Fruit fly (Drosophila melanogaster) whole organism, embryonic: ENCODE data around the gene Cip4.
A peak's percentile ranks its signal among the peaks of the same experiment; 100 is the strongest.

ENCODE experiments used
- ATbp ChIP-seq: fragments of 200-800 bp; sonication (Bioruptor generic); optimal IDR thresholded peaks from 2 replicates; lab custom pipeline; 2017; ENCODE audit warnings: missing biosample characterization, mild to moderate bottlenecking, missing genetic modification characterization, missing genetic modification reagents
- Atf-2 ChIP-seq: fragments of 200-800 bp; sonication (Bioruptor generic); optimal IDR thresholded peaks from 2 replicates; lab custom pipeline; 2016; ENCODE audit warnings: missing biosample characterization, missing genetic modification characterization
- Blimp-1 ChIP-seq: fragments of 200-800 bp; sonication (Bioruptor generic); optimal IDR thresholded peaks from 3 replicates; lab custom pipeline; 2018; ENCODE audit warnings: missing biosample characterization, missing genetic modification characterization, mild to moderate bottlenecking, moderate library complexity, missing genetic modification reagents
- CG10431 ChIP-seq: fragments of 200-800 bp; sonication (Bioruptor generic); optimal IDR thresholded peaks from 3 replicates; lab custom pipeline; 2018; ENCODE audit warnings: missing biosample characterization, mild to moderate bottlenecking, missing genetic modification characterization
- CG1233 ChIP-seq: fragments of 200-800 bp; sonication (Bioruptor generic); optimal IDR thresholded peaks from 4 replicates; lab custom pipeline; 2018; ENCODE audit warnings: missing biosample characterization, mild to moderate bottlenecking, missing genetic modification characterization
- CG14441 ChIP-seq: fragments of 200-800 bp; sonication (Bioruptor generic); IDR thresholded peaks from 2 replicates; pipeline ENCODE4 v1.3.6; 2022; ENCODE audit warnings: missing biosample characterization, missing genetic modification characterization
- CG16779 ChIP-seq: fragments of 200-800 bp; sonication (Bioruptor generic); IDR thresholded peaks from 2 replicates; pipeline ENCODE4 v1.3.6; 2022; ENCODE audit warnings: missing biosample characterization, missing genetic modification characterization
- CG17359 ChIP-seq: fragments of 200-800 bp; sonication (Bioruptor generic); optimal IDR thresholded peaks from 3 replicates; lab custom pipeline; 2018; ENCODE audit warnings: missing biosample characterization, mild to moderate bottlenecking, missing genetic modification characterization, moderate library complexity
- CG17802 ChIP-seq: fragments of 200-800 bp; sonication (Bioruptor generic); optimal IDR thresholded peaks from 2 replicates; lab custom pipeline; 2018; ENCODE audit warnings: missing biosample characterization, mild to moderate bottlenecking, missing genetic modification characterization, moderate library complexity
- CG30403 ChIP-seq: fragments of 200-800 bp; sonication (Bioruptor generic); optimal IDR thresholded peaks from 3 replicates; lab custom pipeline; 2016; ENCODE audit warnings: missing biosample characterization, missing genetic modification characterization
- CG31441 ChIP-seq: fragments of 200-800 bp; sonication (Bioruptor generic); IDR thresholded peaks from 2 replicates; pipeline ENCODE4 v1.3.6; 2022; ENCODE audit warnings: missing biosample characterization, missing genetic modification characterization
- CG3838 ChIP-seq: fragments of 200-800 bp; sonication (Bioruptor generic); optimal IDR thresholded peaks from 3 replicates; lab custom pipeline; 2016; ENCODE audit warnings: missing biosample characterization, missing genetic modification characterization
- CG5180 ChIP-seq: fragments of 200-800 bp; sonication (Bioruptor generic); optimal IDR thresholded peaks from 3 replicates; lab custom pipeline; 2017; ENCODE audit warnings: missing biosample characterization, missing genetic modification characterization, mild to moderate bottlenecking, moderate library complexity, missing genetic modification reagents
- CG6175 ChIP-seq: fragments of 200-800 bp; sonication (Bioruptor generic); IDR thresholded peaks from 3 replicates; pipeline ENCODE4 v1.3.6; 2022; ENCODE audit warnings: missing biosample characterization, missing genetic modification characterization
- CG7372 ChIP-seq: fragments of 200-800 bp; sonication (Bioruptor generic); IDR thresholded peaks from 2 replicates; pipeline ENCODE4 v1.3.6; 2022; ENCODE audit warnings: missing biosample characterization, missing genetic modification characterization
- CG9932 ChIP-seq: fragments of 200-800 bp; sonication (Bioruptor generic); IDR thresholded peaks from 2 replicates; pipeline ENCODE4 v1.3.6; 2022; ENCODE audit warnings: missing biosample characterization, missing genetic modification characterization
- Camta ChIP-seq: fragments of 200-800 bp; sonication (Bioruptor generic); optimal IDR thresholded peaks from 2 replicates; lab custom pipeline; 2016; ENCODE audit warnings: missing biosample characterization, missing genetic modification characterization
- Dbx ChIP-seq: fragments of 200-800 bp; sonication (Bioruptor generic); IDR thresholded peaks from 3 replicates; pipeline ENCODE4 v1.3.6; 2022; ENCODE audit warnings: missing biosample characterization, missing genetic modification characterization
- Dfd ChIP-seq, 2 experiments: fragments of >200 bp; optimal IDR thresholded peaks; 2 replicates each; lab custom pipeline; 2017; ENCODE audit warnings: missing biosample characterization in 2 of 2, missing genetic modification characterization in 2 of 2
- H2.0 ChIP-seq: fragments of 200-800 bp; sonication (Bioruptor generic); IDR thresholded peaks from 2 replicates; pipeline ENCODE4 v1.3.6; 2022; ENCODE audit warnings: missing biosample characterization, missing genetic modification characterization
- Hr51 ChIP-seq, 2 experiments: fragments of 200-800 bp; sonication (Bioruptor generic); optimal IDR thresholded peaks; 2 replicates in 1 of 2; 3 replicates in 1 of 2; lab custom pipeline; 2016 to 2018; ENCODE audit warnings: missing biosample characterization in 2 of 2, missing genetic modification characterization in 2 of 2, mild to moderate bottlenecking in 1 of 2, moderate library complexity in 1 of 2
- Med ChIP-seq: fragments of 200-800 bp; sonication (Bioruptor generic); peaks from one replicate; lab custom pipeline; 2016; ENCODE audit warnings: missing biosample characterization, missing genetic modification characterization, mild to moderate bottlenecking, inconsistent platforms, moderate library complexity
- Oaz ChIP-seq: fragments of 200-800 bp; sonication (Bioruptor generic); IDR thresholded peaks from 2 replicates; pipeline ENCODE4 v1.3.6; 2022; ENCODE audit warnings: missing biosample characterization, missing genetic modification characterization
- Taf1 ChIP-seq: fragments of 200-800 bp; sonication (Bioruptor generic); IDR thresholded peaks from 2 replicates; pipeline ENCODE4 v1.3.6; 2022; ENCODE audit warnings: missing biosample characterization, missing genetic modification characterization
- Xbp1 ChIP-seq: fragments of 200-800 bp; sonication (Bioruptor generic); optimal IDR thresholded peaks from 3 replicates; lab custom pipeline; 2016; ENCODE audit warnings: missing biosample characterization, mild to moderate bottlenecking, missing genetic modification characterization
- ase ChIP-seq: fragments of 200-800 bp; sonication (Bioruptor generic); IDR thresholded peaks from 3 replicates; pipeline ENCODE4 v1.3.6; 2022; ENCODE audit warnings: missing biosample characterization, missing genetic modification characterization
- bbx ChIP-seq: fragments of 200-800 bp; sonication (Bioruptor generic); IDR thresholded peaks from 2 replicates; pipeline ENCODE4 v1.3.6; 2022; ENCODE audit warnings: missing biosample characterization, missing genetic modification characterization; ENCODE audit not compliant: partially characterized antibody
- ci ChIP-seq: fragments of 200-800 bp; sonication (Bioruptor generic); IDR thresholded peaks from 3 replicates; pipeline ENCODE4 v1.3.6; 2022; ENCODE audit warnings: missing biosample characterization, missing genetic modification characterization
- dimm ChIP-seq: fragments of 200-800 bp; sonication (Bioruptor generic); IDR thresholded peaks from 2 replicates; pipeline ENCODE4 v1.3.6; 2022; ENCODE audit warnings: missing biosample characterization, missing genetic modification characterization
- fru ChIP-seq: fragments of >200 bp; optimal IDR thresholded peaks from 2 replicates; lab custom pipeline; 2017
- fu2 ChIP-seq: fragments of 200-800 bp; sonication (Bioruptor generic); optimal IDR thresholded peaks from 2 replicates; lab custom pipeline; 2016; ENCODE audit warnings: missing biosample characterization, missing genetic modification characterization
- grau ChIP-seq: fragments of 200-800 bp; optimal IDR thresholded peaks from 3 replicates; lab custom pipeline; 2019; ENCODE audit warnings: missing biosample characterization, mild to moderate bottlenecking, missing genetic modification characterization, moderate library complexity
- hbn ChIP-seq: fragments of 200-800 bp; sonication (Bioruptor generic); IDR thresholded peaks from 2 replicates; pipeline ENCODE4 v1.3.6; 2022; ENCODE audit warnings: missing biosample characterization, missing genetic modification characterization; ENCODE audit not compliant: partially characterized antibody
- hkb ChIP-seq, 2 experiments: fragments of 200-800 bp in 1 of 2; fragments of >200 bp in 1 of 2; sonication (Bioruptor generic) in 1 of 2; IDR thresholded peaks in 1 of 2; optimal IDR thresholded peaks in 1 of 2; 2 replicates each; pipeline versions ENCODE4 v1.3.6 to Lab custom; 2017 to 2022; ENCODE audit warnings: missing biosample characterization in 1 of 2, missing genetic modification characterization in 1 of 2
- ind ChIP-seq: fragments of 200-800 bp; sonication (Bioruptor generic); optimal IDR thresholded peaks from 3 replicates; lab custom pipeline; 2016; ENCODE audit warnings: missing biosample characterization, missing genetic modification characterization
- inv ChIP-seq: fragments of 200-800 bp; sonication (Bioruptor generic); IDR thresholded peaks from 2 replicates; pipeline ENCODE4 v1.3.6; 2022; ENCODE audit warnings: missing biosample characterization, missing genetic modification characterization; ENCODE audit not compliant: partially characterized antibody
- knrl ChIP-seq: fragments of 200-800 bp; sonication (Bioruptor generic); IDR thresholded peaks from 3 replicates; pipeline ENCODE4 v1.3.6; 2022; ENCODE audit warnings: missing biosample characterization, missing genetic modification characterization; ENCODE audit not compliant: partially characterized antibody
- lab ChIP-seq: fragments of 200-800 bp; sonication (Bioruptor generic); optimal IDR thresholded peaks from 3 replicates; lab custom pipeline; 2017; ENCODE audit warnings: missing biosample characterization, missing genetic modification characterization, mild to moderate bottlenecking, moderate library complexity, missing genetic modification reagents
- onecut ChIP-seq: fragments of 200-800 bp; sonication (Bioruptor generic); IDR thresholded peaks from 2 replicates; pipeline ENCODE4 v1.3.6; 2022; ENCODE audit warnings: missing biosample characterization, missing genetic modification characterization
- pan ChIP-seq, 4 experiments: fragments of >200 bp in 3 of 4; fragments of 200-800 bp in 1 of 4; sonication (Bioruptor generic) in 1 of 4; optimal IDR thresholded peaks in 3 of 4; IDR thresholded peaks in 1 of 4; 2 replicates each; pipeline versions ENCODE4 v1.3.6 to Lab custom; 2017 to 2022; ENCODE audit warnings: missing biosample characterization in 2 of 4, missing genetic modification characterization in 2 of 4, mixed read lengths in 1 of 4
- pnt ChIP-seq: fragments of 200-800 bp; sonication (Bioruptor generic); optimal IDR thresholded peaks from 3 replicates; lab custom pipeline; 2016; ENCODE audit warnings: missing biosample characterization, missing genetic modification characterization
- ssp ChIP-seq: fragments of 200-800 bp; sonication (Bioruptor generic); IDR thresholded peaks from 2 replicates; pipeline ENCODE4 v1.3.6; 2022; ENCODE audit warnings: missing biosample characterization, missing genetic modification characterization
- tgo ChIP-seq: fragments of 200-800 bp; sonication (Bioruptor generic); IDR thresholded peaks from 3 replicates; pipeline ENCODE4 v1.3.6; 2022; ENCODE audit warnings: missing biosample characterization, missing genetic modification characterization
- zen2 ChIP-seq: fragments of 200-800 bp; sonication (Bioruptor generic); IDR thresholded peaks from 3 replicates; pipeline ENCODE4 v1.3.6; 2022; ENCODE audit warnings: missing biosample characterization, missing genetic modification characterization; ENCODE audit not compliant: partially characterized antibody

The Cip4 gene

DNA sequence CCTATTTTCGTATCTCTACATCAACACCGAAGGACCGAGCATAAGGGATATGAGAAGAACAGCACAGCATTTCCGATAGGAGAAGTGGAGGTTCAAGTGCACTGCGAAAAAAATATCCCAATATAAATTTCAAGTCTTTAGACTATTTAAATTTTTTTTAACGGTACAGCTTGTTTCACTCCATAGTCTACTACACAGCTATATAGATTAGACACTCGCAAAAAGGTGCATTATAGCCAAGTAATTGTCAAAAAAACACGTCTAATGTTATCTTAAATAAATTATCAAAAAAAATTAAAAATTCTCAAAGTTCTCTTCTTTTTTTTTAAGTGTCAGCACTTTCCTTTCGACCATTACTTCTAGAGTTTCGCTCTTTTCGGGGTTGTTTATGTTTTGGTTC is 15.0 kb upstream of the Cip4 start (continued):
- TF ChIP-seq ATbp (GFP tag; lab: Kevin White, UChicago) (no peak), fru (no peak), hbn (no peak), zen2 (GFP tag; lab: Robert Waterston, UW) (no peak), Hr51 (GFP tag; optimal IDR thresholded peaks at IDR 0.05; lab: Kevin White, UChicago) (peak; percentile 27 to 70), Med (GFP tag; lab: Kevin White, UChicago) (peak; percentile 87), ind (peak; percentile 24), pnt (GFP tag; lab: Kevin White, UChicago) (no peak), Dbx (peak; percentile 77), CG6175 (no peak)

DNA sequence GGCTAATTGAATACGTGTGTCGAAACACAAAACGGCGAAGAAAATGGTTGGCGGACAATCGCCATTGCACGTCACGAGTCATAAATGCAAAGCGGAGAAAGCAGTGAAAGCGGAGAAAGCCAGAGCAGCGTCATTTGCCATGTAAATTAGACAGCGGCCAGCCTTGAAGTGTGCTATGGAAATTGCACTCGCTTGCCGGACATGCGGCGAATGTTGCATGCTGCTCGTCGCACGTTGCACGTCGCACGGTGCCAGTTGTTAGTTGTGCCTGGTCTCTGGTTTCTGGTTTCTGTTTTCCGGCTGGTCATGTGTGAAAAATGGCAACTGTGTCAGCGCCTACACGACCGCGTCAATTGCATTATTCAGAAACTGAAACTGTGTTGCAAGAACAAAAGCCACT is 13.6 kb upstream of the Cip4 start:
- TF ChIP-seq Oaz (0 out of 2 replicates have a peak, but pooled peaks have one; percentile 19), ci (0 out of 3 replicates have a peak, but pooled peaks have one; percentile 34), Blimp-1 (GFP tag; lab: Kevin White, UChicago) (peak; percentile 46), CG9932 (GFP tag; lab: Robert Waterston, UW) (0 out of 2 replicates have a peak, but pooled peaks have one; percentile 28), ase (GFP tag; lab: Robert Waterston, UW) (no peak), ssp (GFP tag; lab: Robert Waterston, UW) (0 out of 2 replicates have a peak, but pooled peaks have one; percentile 5), knrl (GFP tag; lab: Robert Waterston, UW) (0 out of 3 replicates have a peak, but pooled peaks have one; percentile 8), CG5180 (GFP tag; lab: Kevin White, UChicago) (peak; percentile 69), CG10431 (GFP tag; lab: Kevin White, UChicago) (peak; percentile 34), fru (no peak)

DNA sequence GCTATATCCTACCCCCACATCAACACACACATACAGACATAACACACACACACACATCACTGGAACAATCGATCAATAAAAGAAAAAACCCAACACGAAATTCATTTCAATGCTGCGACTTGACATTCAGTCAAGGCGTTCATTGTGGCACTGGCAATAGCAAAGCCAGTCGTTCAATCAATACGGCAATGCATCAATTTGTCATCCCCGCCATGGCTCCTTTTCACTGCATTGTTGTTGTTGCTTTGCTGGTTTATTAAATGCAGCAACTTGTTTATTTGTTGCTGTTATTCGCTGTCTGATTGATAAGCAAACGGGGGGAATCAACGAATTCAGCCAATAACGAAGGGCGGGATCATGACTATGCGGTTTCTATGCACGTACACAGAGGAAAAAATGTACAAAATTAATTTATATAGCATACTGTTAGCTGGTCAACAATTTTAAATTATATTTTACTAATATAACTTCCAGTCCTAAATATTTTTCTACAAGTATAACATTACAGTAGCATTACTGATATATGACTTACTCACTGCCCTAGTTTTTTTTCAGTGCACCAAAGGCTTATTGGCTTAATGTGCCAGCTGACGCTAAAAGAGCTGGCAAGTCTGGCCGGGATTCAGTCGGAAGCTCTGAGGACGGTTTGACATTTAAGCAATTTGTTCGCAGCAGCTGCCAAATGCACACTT is 11.9 kb upstream of the Cip4 start:
- TF ChIP-seq fru (no peak), CG7372 (GFP tag; lab: Robert Waterston, UW) (no peak), grau (tag; lab: Kevin White, UChicago) (peak; percentile 31), lab (GFP tag; lab: Kevin White, UChicago) (peak; percentile 6), CG31441 (0 out of 2 replicates have a peak, but pooled peaks have one; percentile 21), CG1233 (GFP tag; lab: Kevin White, UChicago) (no peak), H2.0 (peak; percentile 39), fu2 (GFP tag; lab: Kevin White, UChicago) (no peak), Xbp1 (GFP tag; lab: Kevin White, UChicago) (peak; percentile 31), CG30403 (GFP tag; lab: Kevin White, UChicago) (peak; percentile 20), CG16779 (no peak), bbx (GFP tag; lab: Robert Waterston, UW) (no peak), Hr51 (GFP tag; optimal IDR thresholded peaks at IDR 0.05; lab: Kevin White, UChicago) (peak in 1 of 2 experiments; percentile 56), Dfd (GFP tag; optimal IDR thresholded peaks at IDR 0.05; lab: Kevin White, UChicago) (no peak), pan (optimal IDR thresholded peaks at IDR 0.05; lab: Kevin White, UChicago) (no peak), pan (GFP tag; optimal IDR thresholded peaks at IDR 0.05 in 1 of 2, IDR thresholded peaks at IDR 0.05 in 1 of 2) (peak in 1 of 2 experiments; percentile 49), inv (GFP tag; lab: Robert Waterston, UW) (no peak), ind (peak; percentile 11), CG17359 (tag; lab: Kevin White, UChicago) (peak; percentile 32), dimm (GFP tag; lab: Robert Waterston, UW) (0 out of 2 replicates have a peak, but pooled peaks have one; percentile 5), ATbp (GFP tag; lab: Kevin White, UChicago) (peak; percentile 18), Atf-2 (no peak), CG3838 (no peak), Taf1 (no peak), CG14441 (GFP tag; lab: Robert Waterston, UW) (0 out of 2 replicates have a peak, but pooled peaks have one; percentile 18), CG17802 (tag; lab: Kevin White, UChicago) (no peak), tgo (peak; percentile 28; the same call in 1 of the 3 replicates), onecut (GFP tag; lab: Robert Waterston, UW) (0 out of 2 replicates have a peak, but pooled peaks have one; percentile 8), Camta (GFP tag; lab: Kevin White, UChicago) (no peak), hbn (no peak), hkb (optimal IDR thresholded peaks at IDR 0.05; lab: Kevin White, UChicago) (no peak), hkb (GFP tag; IDR thresholded peaks at IDR 0.05; lab: Robert Waterston, UW) (peak; percentile 50)
